Worm (Caenorhabditis elegans): ENCODE measurements around the gene F16G10.6.

DNA sequence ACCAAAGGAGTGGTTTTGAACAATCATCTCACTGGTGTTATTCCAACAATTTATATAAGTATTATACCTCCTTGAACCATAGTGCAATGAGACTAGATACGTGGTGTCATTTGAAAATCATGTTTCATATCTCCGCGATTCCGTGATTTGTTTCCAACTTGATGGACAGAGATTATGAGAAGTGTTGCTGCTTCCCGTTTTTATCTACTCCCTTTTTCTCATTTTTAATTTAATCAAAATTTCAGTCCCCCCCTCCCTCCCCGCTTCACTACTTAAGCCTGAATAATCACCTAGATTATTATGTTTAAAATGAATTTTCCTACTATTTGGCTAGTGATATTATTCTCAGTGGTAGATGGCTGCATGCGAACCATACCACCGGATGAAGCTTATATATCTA is 5.6 kb downstream of the F16G10.6 start, which contains the start of gene F16G10.3:
- TF ChIP-seq zag-1 (tag; optimal IDR thresholded peaks at IDR 0.05) (no peak), egl-43 (GFP tag; IDR thresholded peaks at IDR 0.05) (no peak), hlh-30 (tag; optimal IDR thresholded peaks at IDR 0.05; ENCODE audit: insufficient read depth) (no peak), nhr-111 (GFP tag; optimal IDR thresholded peaks at IDR 0.05) (no peak), nhr-25 (tag; optimal IDR thresholded peaks at IDR 0.05; ENCODE audit: borderline replicate concordance, insufficient read depth) (no peak)

Measured in whole organism, L4 larva.